Worm (Caenorhabditis elegans) whole organism, L4 larva: Measurements from ENCODE around the gene lab-2.

ENCODE experiments used
- D1046.2 ChIP-seq: fragments of 200-800 bp; sonication (Bioruptor generic); IDR thresholded peaks from 2 replicates; pipeline ENCODE4 v1.3.6; 2022; ENCODE audit warnings: missing genetic modification characterization, missing compliant biosample characterization
- F10B5.3 ChIP-seq: sonication (generic microtip); optimal IDR thresholded peaks from 2 replicates; lab custom pipeline; 2016; ENCODE audit warnings: mild to moderate bottlenecking, missing genetic modification characterization, missing compliant biosample characterization
- R02D3.7 ChIP-seq: fragments of 150-350 bp; sonication (generic microtip); optimal IDR thresholded peaks from 3 replicates; lab custom pipeline; 2014; ENCODE audit warnings: missing biosample characterization, missing genetic modification characterization
- T26A8.4 ChIP-seq: fragments of 200-800 bp; sonication (Bioruptor generic); IDR thresholded peaks from 2 replicates; pipeline ENCODE4 v1.3.6; 2022; ENCODE audit warnings: missing genetic modification characterization, missing compliant biosample characterization
- Y75B8A.6 ChIP-seq: fragments of 200-800 bp; sonication (Bioruptor generic); IDR thresholded peaks from 2 replicates; pipeline ENCODE4 v1.3.6; 2022; ENCODE audit warnings: missing genetic modification reagents, missing genetic modification characterization, missing compliant biosample characterization
- aha-1 ChIP-seq: fragments of 150-350 bp; peaks from one replicate; lab custom pipeline; 2014; ENCODE audit warnings: missing biosample characterization, missing genetic modification characterization
- aly-2 ChIP-seq: sonication (generic microtip); optimal IDR thresholded peaks from 2 replicates; lab custom pipeline; 2018; ENCODE audit warnings: missing biosample characterization, missing genetic modification characterization
- ceh-28 ChIP-seq: fragments of 150-350 bp; optimal IDR thresholded peaks from 2 replicates; lab custom pipeline; 2014; ENCODE audit warnings: missing biosample characterization, missing genetic modification reagents, missing genetic modification characterization
- cey-2 ChIP-seq: sonication (generic microtip); optimal IDR thresholded peaks from 3 replicates; lab custom pipeline; 2017; ENCODE audit warnings: missing genetic modification characterization, mild to moderate bottlenecking, missing compliant biosample characterization, antibody characterized with exemption, borderline replicate concordance; ENCODE audit not compliant: insufficient read depth
- daf-16 ChIP-seq, 3 experiments: sonication (generic microtip); optimal IDR thresholded peaks; 2 replicates each; lab custom pipeline; 2016 to 2017; ENCODE audit warnings: missing genetic modification characterization in 3 of 3, missing genetic modification reagents in 3 of 3, mild to moderate bottlenecking in 2 of 3, missing compliant biosample characterization in 2 of 3, missing biosample characterization in 1 of 3, moderate library complexity in 1 of 3
- daf-19 ChIP-seq: fragments of 200-800 bp; sonication (Bioruptor generic); conservative IDR thresholded peaks from 2 replicates; pipeline ENCODE4 v1.3.6; 2022; ENCODE audit warnings: missing genetic modification characterization, missing compliant biosample characterization
- duxl-1 ChIP-seq: sonication (generic microtip); optimal IDR thresholded peaks from 2 replicates; lab custom pipeline; 2016; ENCODE audit warnings: mild to moderate bottlenecking, missing genetic modification characterization, moderate library complexity, missing compliant biosample characterization; ENCODE audit not compliant: poor library complexity
- dve-1 ChIP-seq: sonication (generic microtip); optimal IDR thresholded peaks from 2 replicates; lab custom pipeline; 2017; ENCODE audit warnings: antibody characterized with exemption, mild to moderate bottlenecking, missing genetic modification characterization, missing compliant biosample characterization; ENCODE audit not compliant: insufficient read depth
- egl-27 ChIP-seq: sonication (generic microtip); optimal IDR thresholded peaks from 3 replicates; lab custom pipeline; 2017; ENCODE audit warnings: missing biosample characterization, missing genetic modification reagents, missing genetic modification characterization
- fos-1 ChIP-seq: fragments of 150-350 bp; optimal IDR thresholded peaks from 2 replicates; lab custom pipeline; 2014; ENCODE audit warnings: missing biosample characterization, missing genetic modification characterization
- gei-8 ChIP-seq: fragments of 200-800 bp; sonication (Bioruptor generic); optimal IDR thresholded peaks from 2 replicates; lab custom pipeline; 2018; ENCODE audit warnings: mild to moderate bottlenecking, missing genetic modification characterization, missing compliant biosample characterization
- lim-7 ChIP-seq: fragments of 200-800 bp; sonication (Bioruptor generic); IDR thresholded peaks from 2 replicates; pipeline ENCODE4 v1.3.6; 2022; ENCODE audit warnings: missing genetic modification characterization, missing compliant biosample characterization
- lsy-2 ChIP-seq, 2 experiments: fragments of 150-350 bp in 1 of 2; sonication (generic microtip) in 1 of 2; optimal IDR thresholded peaks; 2 replicates each; lab custom pipeline; 2014 to 2017; ENCODE audit warnings: missing biosample characterization in 2 of 2, missing genetic modification characterization in 2 of 2
- madf-5 ChIP-seq, 2 experiments: fragments of 200-800 bp; sonication (Bioruptor generic); IDR thresholded peaks; 2 replicates each; pipeline ENCODE4 v1.3.6; 2022; ENCODE audit warnings: missing compliant biosample characterization in 2 of 2, missing genetic modification characterization in 2 of 2
- madf-9 ChIP-seq: fragments of 200-800 bp; sonication (Bioruptor generic); conservative IDR thresholded peaks from 2 replicates; pipeline ENCODE4 v1.3.6; 2022; ENCODE audit warnings: missing genetic modification reagents, missing genetic modification characterization, missing compliant biosample characterization
- mdl-1 ChIP-seq, 2 experiments: fragments of 150-350 bp in 1 of 2; sonication (generic microtip) in 1 of 2; optimal IDR thresholded peaks; 2 replicates each; lab custom pipeline; 2014 to 2017; ENCODE audit warnings: missing biosample characterization in 2 of 2, missing genetic modification characterization in 2 of 2
- mep-1 ChIP-seq: fragments of 150-350 bp; sonication (generic microtip); optimal IDR thresholded peaks from 3 replicates; lab custom pipeline; 2014; ENCODE audit warnings: missing biosample characterization, missing genetic modification characterization
- mes-2 ChIP-seq: sonication (generic microtip); optimal IDR thresholded peaks from 2 replicates; lab custom pipeline; 2016; ENCODE audit warnings: missing genotype, mild to moderate bottlenecking, missing genetic modification characterization, missing compliant biosample characterization; ENCODE audit not compliant: poor library complexity, severe bottlenecking
- nhr-102 ChIP-seq: sonication (generic microtip); optimal IDR thresholded peaks from 2 replicates; lab custom pipeline; 2016; ENCODE audit warnings: mild to moderate bottlenecking, missing genetic modification characterization, moderate library complexity, missing compliant biosample characterization
- nhr-237 ChIP-seq: sonication (generic microtip); optimal IDR thresholded peaks from 2 replicates; lab custom pipeline; 2017; ENCODE audit warnings: missing biosample characterization, missing genetic modification characterization
- nhr-28 ChIP-seq: fragments of 150-350 bp; optimal IDR thresholded peaks from 2 replicates; lab custom pipeline; 2014; ENCODE audit warnings: missing biosample characterization, missing genetic modification characterization
- nhr-48 ChIP-seq: sonication (generic microtip); optimal IDR thresholded peaks from 2 replicates; lab custom pipeline; 2016; ENCODE audit warnings: mild to moderate bottlenecking, missing genetic modification characterization, missing compliant biosample characterization
- nhr-6 ChIP-seq: fragments of 150-350 bp; optimal IDR thresholded peaks from 2 replicates; lab custom pipeline; 2014; ENCODE audit warnings: missing biosample characterization, missing genetic modification characterization
- nhr-76 ChIP-seq: fragments of 150-350 bp; optimal IDR thresholded peaks from 2 replicates; lab custom pipeline; 2014; ENCODE audit warnings: missing biosample characterization, missing genetic modification characterization
- php-3 ChIP-seq: fragments of 200-800 bp; sonication (Bioruptor generic); IDR thresholded peaks from 2 replicates; pipeline ENCODE4 v1.3.6; 2022; ENCODE audit warnings: missing genetic modification reagents, missing genetic modification characterization, missing compliant biosample characterization
- sdz-12 ChIP-seq: fragments of 200-800 bp; sonication (Bioruptor generic); optimal IDR thresholded peaks from 2 replicates; lab custom pipeline; 2018; ENCODE audit warnings: mild to moderate bottlenecking, missing genetic modification characterization, missing compliant biosample characterization
- snpc-1.2 ChIP-seq: fragments of 200-800 bp; sonication (Bioruptor generic); IDR thresholded peaks from 2 replicates; pipeline ENCODE4 v1.3.6; 2022; ENCODE audit warnings: missing genetic modification reagents, missing genetic modification characterization, missing compliant biosample characterization
- spr-1 ChIP-seq: sonication (generic microtip); optimal IDR thresholded peaks from 2 replicates; lab custom pipeline; 2016; ENCODE audit warnings: mild to moderate bottlenecking, missing genetic modification characterization, missing compliant biosample characterization
- zfp-3 ChIP-seq: fragments of 200-800 bp; sonication (Bioruptor generic); conservative IDR thresholded peaks from 2 replicates; pipeline ENCODE4 v1.3.6; 2022; ENCODE audit warnings: missing genetic modification reagents, missing genetic modification characterization, missing compliant biosample characterization
- zip-2 ChIP-seq: fragments of 150-350 bp; optimal IDR thresholded peaks from 2 replicates; lab custom pipeline; 2014; ENCODE audit warnings: missing biosample characterization, missing genetic modification characterization
- ztf-11 ChIP-seq: fragments of 150-350 bp; optimal IDR thresholded peaks from 2 replicates; lab custom pipeline; 2014; ENCODE audit warnings: missing biosample characterization, missing genetic modification characterization

Gene lab-2

DNA sequence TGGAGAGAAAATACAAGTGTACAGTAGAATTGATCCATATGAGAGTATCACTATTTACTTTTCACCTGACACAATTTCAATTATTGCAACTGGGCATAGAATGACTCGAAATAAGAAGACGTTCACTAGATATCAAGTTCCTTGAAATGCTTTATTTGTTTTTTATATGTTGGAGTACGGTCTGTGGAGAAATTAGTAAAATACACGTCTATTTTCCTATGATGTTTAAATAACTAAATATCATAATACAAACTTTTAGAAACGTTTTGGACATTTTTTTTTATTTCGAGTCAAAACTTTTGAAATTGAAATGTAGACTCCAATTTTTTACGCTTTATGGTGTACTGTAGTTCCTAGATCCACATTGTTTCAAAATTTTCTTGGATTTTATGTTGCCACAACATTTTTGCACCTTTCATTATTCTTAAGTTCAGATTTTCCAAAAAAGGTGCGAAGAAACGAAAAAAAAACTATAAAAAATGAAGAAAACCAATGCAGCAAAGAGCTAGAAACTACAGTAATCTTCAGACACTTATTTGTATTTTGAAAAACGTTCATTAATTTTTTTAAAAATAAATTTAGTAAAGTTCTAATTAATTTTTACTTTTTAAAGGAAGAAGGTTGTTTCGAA lies 40.1 kb upstream of the lab-2 start:
- TF ChIP-seq mep-1 (tag; lab: Kevin White, UChicago) = peak; percentile 90
- TF ChIP-seq madf-5 (GFP tag; IDR thresholded peaks at IDR 0.05; lab: Robert Waterston, UW) = no peak
- TF ChIP-seq aha-1 (tag; lab: Kevin White, UChicago) = peak; percentile 53
- no peak for TF ChIP-seq nhr-76 (tag; lab: Kevin White, UChicago)
- TF ChIP-seq T26A8.4 (GFP tag; lab: Robert Waterston, UW) = peak; percentile 81; the same call in 1 of the 2 replicates
- TF ChIP-seq nhr-102 (tag; lab: Kevin White, UChicago) = peak; percentile 68
- 0 out of 2 replicates have a peak, but pooled peaks have one; percentile 51 for TF ChIP-seq Y75B8A.6 (GFP tag; lab: Robert Waterston, UW)
- TF ChIP-seq nhr-28 (tag; lab: Kevin White, UChicago) = no peak
- peak; percentile 70; the same call in 1 of the 2 replicates for TF ChIP-seq zfp-3 (GFP tag; lab: Robert Waterston, UW)
- peak; percentile 1 for TF ChIP-seq dve-1 (tag; lab: Kevin White, UChicago)
- TF ChIP-seq mes-2 (tag; lab: Kevin White, UChicago) = no peak
- peak in 1 of 2 experiments; percentile 53 for TF ChIP-seq lsy-2 (tag; optimal IDR thresholded peaks at IDR 0.05; lab: Kevin White, UChicago)
- TF ChIP-seq D1046.2 = peak; percentile 85
- no peak for TF ChIP-seq ztf-11
- no peak for TF ChIP-seq cey-2 (tag; lab: Kevin White, UChicago)
- no peak for TF ChIP-seq R02D3.7 (tag; lab: Kevin White, UChicago)
- peak; percentile 38 for TF ChIP-seq nhr-48 (tag; lab: Kevin White, UChicago)
- TF ChIP-seq sdz-12 (GFP tag; lab: Kevin White, UChicago) = peak; percentile 83
- peak; percentile 40; the same call in 1 of the 2 replicates for TF ChIP-seq snpc-1.2
- peak; percentile 34 for TF ChIP-seq gei-8
- no peak for TF ChIP-seq daf-16 (GFP tag; optimal IDR thresholded peaks at IDR 0.05; lab: Kevin White, UChicago)
- TF ChIP-seq daf-16 (tag; optimal IDR thresholded peaks at IDR 0.05; lab: Kevin White, UChicago) = peak; percentile 33
- TF ChIP-seq daf-19 (GFP tag; lab: Robert Waterston, UW) = no peak
- TF ChIP-seq duxl-1 (tag; lab: Kevin White, UChicago) = peak; percentile 47

DNA sequence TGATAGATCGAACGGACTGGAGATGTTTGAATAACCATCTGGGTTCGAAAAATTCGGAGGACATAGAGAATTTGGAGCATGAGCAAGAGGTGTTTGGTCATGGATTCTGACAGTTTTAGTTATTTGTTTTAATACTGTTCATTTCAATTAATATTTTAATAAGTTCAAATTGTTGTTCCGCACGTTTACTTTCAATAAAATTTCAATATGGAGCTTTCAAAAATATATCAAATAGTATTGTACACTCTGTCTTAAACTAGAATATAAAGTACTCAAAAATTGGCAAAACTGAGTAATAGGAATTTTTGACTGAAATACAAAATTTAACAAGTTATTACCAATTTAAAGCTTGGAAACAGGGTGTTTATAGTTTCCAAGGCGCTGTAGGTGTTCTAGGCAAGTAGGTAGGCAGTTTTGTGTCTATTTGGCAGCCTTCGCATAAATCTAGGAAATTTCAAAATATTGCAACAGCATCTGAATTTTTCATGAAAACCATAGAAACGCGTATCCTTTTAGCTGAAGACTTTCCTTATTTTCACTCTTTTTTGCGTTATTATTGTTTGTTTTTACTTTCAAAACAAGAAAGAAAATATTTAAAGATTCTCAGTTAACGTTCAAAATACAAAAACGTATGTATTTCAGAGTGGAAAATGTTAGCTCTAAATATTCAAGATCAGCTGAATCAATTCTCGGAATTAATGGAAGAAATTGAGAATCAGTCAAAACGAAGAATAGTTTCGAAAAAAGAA lies 37.8 kb upstream of the lab-2 start, which contains the start of the genes T20B12.5 and T20B12.4:
T20B12.5 (minus strand) TSS at position 101 of the 749 bp plus-strand sequence.
T20B12.4 (plus strand) TSS at position 699 of the 749 bp plus-strand sequence.
- TF ChIP-seq lim-7 (GFP tag; lab: Robert Waterston, UW) (no peak), daf-19 (GFP tag; lab: Robert Waterston, UW) (no peak), F10B5.3 (tag; lab: Kevin White, UChicago) (no peak), T26A8.4 (GFP tag; lab: Robert Waterston, UW) (no peak), egl-27 (tag; lab: Kevin White, UChicago) (no peak), nhr-28 (tag; lab: Kevin White, UChicago) (no peak), madf-9 (GFP tag; lab: Robert Waterston, UW) (no peak), cey-2 (tag; lab: Kevin White, UChicago) (no peak), aly-2 (no peak), mep-1 (tag; lab: Kevin White, UChicago) (no peak), zip-2 (tag; lab: Kevin White, UChicago) (no peak), nhr-237 (tag; lab: Kevin White, UChicago) (no peak), mes-2 (tag; lab: Kevin White, UChicago) (no peak)

DNA sequence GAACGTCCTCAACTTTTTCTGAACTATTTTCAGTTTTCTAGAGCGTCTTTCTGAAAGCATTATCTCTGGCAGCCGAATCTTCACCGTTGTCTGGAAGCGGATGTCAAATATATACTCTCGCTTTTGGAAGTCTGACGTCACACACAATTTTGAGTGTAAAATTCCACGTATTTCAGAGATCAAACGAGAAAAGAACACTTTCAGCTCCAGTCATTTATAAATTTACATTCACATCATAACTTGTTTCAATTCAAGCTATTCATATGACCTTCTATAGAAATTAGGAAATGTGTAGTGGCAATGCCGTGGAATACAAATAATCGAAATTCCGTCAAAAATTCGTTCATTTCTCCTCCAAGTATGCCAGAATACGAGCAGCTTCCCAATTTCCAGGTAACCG lies 36.2 kb upstream of the lab-2 start, which contains the start of gene F08F8.11:
F08F8.11 (plus strand) TSS at position 301 of the 400 bp plus-strand sequence.
- TF ChIP-seq ceh-28 (tag; lab: Kevin White, UChicago) (no peak), spr-1 (tag; lab: Kevin White, UChicago) (no peak), php-3 (GFP tag; lab: Robert Waterston, UW) (no peak), nhr-48 (tag; lab: Kevin White, UChicago) (no peak), mdl-1 (tag; optimal IDR thresholded peaks at IDR 0.05; lab: Kevin White, UChicago) (no peak), nhr-6 (tag; lab: Kevin White, UChicago) (no peak), fos-1 (tag; lab: Kevin White, UChicago) (no peak), aha-1 (tag; lab: Kevin White, UChicago) (peak; percentile 84)
